Worm (Caenorhabditis elegans): ENCODE results near the gene ebp-1.

ebp-1 gene

DNA sequence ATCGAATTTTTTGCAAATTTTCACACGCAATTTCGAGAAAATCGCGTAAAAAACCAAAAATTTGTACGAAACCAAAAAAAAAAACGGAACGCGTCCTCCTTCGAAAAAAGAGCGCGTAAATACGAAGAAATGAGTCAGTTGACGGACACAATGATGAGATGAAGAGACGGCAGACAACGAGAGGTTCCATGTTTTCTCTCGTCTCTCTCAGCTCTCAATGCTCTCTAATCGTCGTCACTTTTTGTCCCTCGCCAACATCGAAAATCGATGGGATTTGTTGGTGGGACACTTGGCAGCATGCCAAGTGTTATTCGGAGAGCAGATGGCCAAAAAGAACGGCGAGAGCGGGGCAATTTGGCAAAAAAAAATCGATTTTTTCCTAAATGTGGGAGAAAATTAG is 35.8 kb downstream of the ebp-1 start (continued):
- TF ChIP-seq madf-5 (GFP tag; IDR thresholded peaks at IDR 0.05) (no peak), egl-43 (GFP tag; IDR thresholded peaks at IDR 0.05) (no peak), dve-1 (tag; optimal IDR thresholded peaks at IDR 0.05; ENCODE audit: insufficient read depth) (peak; percentile 87), skn-1 (tag; optimal IDR thresholded peaks at IDR 0.05) (no peak), aha-1 (tag) (peak; percentile 98), nhr-41 (GFP tag; IDR thresholded peaks at IDR 0.05) (no peak), lin-29 (GFP tag; IDR thresholded peaks at IDR 0.05) (peak; percentile 46; the same call in 1 of the 2 replicates), Y5F2A.4 (GFP tag; optimal IDR thresholded peaks at IDR 0.05) (no peak), ZK337.2 (GFP tag; IDR thresholded peaks at IDR 0.05) (no peak), zfp-3 (GFP tag; conservative IDR thresholded peaks at IDR 0.05) (no peak), T26A8.4 (GFP tag; IDR thresholded peaks at IDR 0.05) (peak; percentile 59), tag-97 (GFP tag; IDR thresholded peaks at IDR 0.05) (no peak), mxl-2 (GFP tag; conservative IDR thresholded peaks at IDR 0.05) (no peak), spr-3 (GFP tag; optimal IDR thresholded peaks at IDR 0.05) (no peak), tra-1 (GFP tag; IDR thresholded peaks at IDR 0.05) (0 out of 2 replicates have a peak, but pooled peaks have one; percentile 22), unc-39 (tag; optimal IDR thresholded peaks at IDR 0.05) (no peak), dpl-1 (GFP tag; optimal IDR thresholded peaks at IDR 0.05) (peak; percentile 73), ces-1 (GFP tag; optimal IDR thresholded peaks at IDR 0.05) (no peak), jun-1 (tag; optimal IDR thresholded peaks at IDR 0.05) (peak; percentile 6), rbr-2 (tag; optimal IDR thresholded peaks at IDR 0.05) (peak; percentile 80), egl-27 (tag; optimal IDR thresholded peaks at IDR 0.05) (no peak), F37D6.2 (tag; optimal IDR thresholded peaks at IDR 0.05) (peak; percentile 44), ama-1 (optimal IDR thresholded peaks at IDR 0.05) (no peak), nhr-77 (tag; optimal IDR thresholded peaks at IDR 0.05) (peak; percentile 16), fos-1 (tag; optimal IDR thresholded peaks at IDR 0.05) (no peak), mxl-3 (GFP tag; optimal IDR thresholded peaks at IDR 0.05) (peak; percentile 47), nhr-76 (tag; optimal IDR thresholded peaks at IDR 0.05) (no peak), ceh-32 (tag; optimal IDR thresholded peaks at IDR 0.05; ENCODE audit: poor library complexity) (no peak)

DNA sequence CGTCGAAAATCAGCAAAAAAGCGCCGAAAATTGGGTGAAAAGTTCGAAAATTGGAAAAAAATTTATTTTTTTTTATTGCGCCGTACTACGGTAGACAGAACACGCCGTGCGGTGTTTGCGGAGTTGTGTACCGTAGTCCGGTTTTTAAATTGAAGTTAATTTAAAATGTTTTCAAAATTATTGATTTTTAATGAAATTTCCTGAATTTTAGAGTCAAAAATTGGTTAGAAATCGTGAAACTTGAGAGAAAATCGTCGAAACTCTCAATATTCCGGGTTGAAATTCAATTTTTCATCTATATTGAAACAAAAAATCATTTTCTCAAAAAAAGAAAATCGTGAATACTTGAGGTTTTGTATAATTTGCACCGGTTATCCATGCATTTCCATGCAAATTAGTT is 38.5 kb downstream of the ebp-1 start, which contains the start of gene nova-1:
Gene nova-1 (minus strand): TSS at position 101 of the 400 bp plus-strand sequence.
- TF ChIP-seq F49E8.2 (tag; optimal IDR thresholded peaks at IDR 0.05; ENCODE audit: borderline replicate concordance): no peak
- no peak for TF ChIP-seq snpc-4 (tag; optimal IDR thresholded peaks at IDR 0.05)
- TF ChIP-seq spr-3 (GFP tag; optimal IDR thresholded peaks at IDR 0.05): no peak

DNA sequence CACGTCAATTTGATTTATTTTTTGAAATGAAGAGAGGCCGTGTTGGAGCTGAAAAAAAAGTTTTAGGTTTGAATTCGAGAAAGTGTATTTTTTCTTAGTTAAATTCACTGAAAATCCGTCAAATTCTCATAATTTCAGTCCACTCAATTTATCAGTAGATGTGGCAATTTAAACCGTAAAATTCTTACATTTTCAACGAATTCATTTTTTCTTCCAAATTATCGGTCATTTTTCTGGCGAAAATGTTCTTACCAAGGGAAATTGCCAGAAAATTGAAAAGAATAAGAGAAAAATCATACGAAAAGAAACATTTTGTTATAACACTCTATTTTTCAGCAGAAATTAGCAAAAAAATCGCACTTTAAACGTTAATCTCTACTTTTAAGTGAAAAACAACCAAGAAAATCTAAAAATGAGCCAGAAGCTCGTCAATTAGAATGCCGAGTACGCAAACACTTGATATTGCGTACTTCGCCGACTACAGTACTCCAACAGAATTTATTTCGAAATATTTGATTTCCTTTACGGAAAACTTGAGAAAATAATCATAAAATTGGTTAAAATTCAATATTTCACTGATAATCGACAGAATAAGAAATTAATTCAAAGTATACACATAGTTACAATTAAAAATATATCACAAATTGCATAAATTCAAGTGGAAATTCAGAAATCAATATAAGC is 41.9 kb downstream of the ebp-1 start, which contains the start of gene fbxa-106:
Gene fbxa-106 (minus strand): TSS at position 51 of the 684 bp plus-strand sequence.
- TF ChIP-seq dmd-8 (GFP tag; IDR thresholded peaks at IDR 0.05): 0 out of 2 replicates have a peak, but pooled peaks have one; percentile 20
- no peak for TF ChIP-seq lsy-2 (tag; optimal IDR thresholded peaks at IDR 0.05)
- TF ChIP-seq Y105C5A.15 (GFP tag; IDR thresholded peaks at IDR 0.05): no peak
- peak; percentile 72 for TF ChIP-seq F49E8.2 (tag; optimal IDR thresholded peaks at IDR 0.05; ENCODE audit: borderline replicate concordance)
- peak; percentile 13 for TF ChIP-seq unc-130 (GFP tag; optimal IDR thresholded peaks at IDR 0.05)
- 0 out of 2 replicates have a peak, but pooled peaks have one; percentile 32 for TF ChIP-seq arid-1 (GFP tag; conservative IDR thresholded peaks at IDR 0.05)
- TF ChIP-seq F10B5.3 (tag; optimal IDR thresholded peaks at IDR 0.05): no peak
- TF ChIP-seq lin-38 (GFP tag; IDR thresholded peaks at IDR 0.05): peak; percentile 75
- 0 out of 2 replicates have a peak, but pooled peaks have one; percentile 37 for TF ChIP-seq ctbp-1 (GFP tag; IDR thresholded peaks at IDR 0.05)

All from whole organism, L4 larva.